Worm (Caenorhabditis elegans): Measurements from ENCODE around the gene gpa-2.

ce11 chrV:8358702-8359101 is 12.1 kb upstream of the gpa-2 start:
- TF ChIP-seq madf-3 (GFP tag; IDR thresholded peaks at IDR 0.05) (no peak), nhr-120 (GFP tag; IDR thresholded peaks at IDR 0.05) (no peak), snpc-4 (GFP tag; optimal IDR thresholded peaks at IDR 0.05) (no peak), snpc-4 (tag; optimal IDR thresholded peaks at IDR 0.05) (no peak), ama-1 (optimal IDR thresholded peaks at IDR 0.05) (no peak), ama-1 (GFP tag; optimal IDR thresholded peaks at IDR 0.05) (no peak), chd-7 (tag; optimal IDR thresholded peaks at IDR 0.05) (no peak), B0336.3 (GFP tag; IDR thresholded peaks at IDR 0.05) (no peak), unc-130 (GFP tag; optimal IDR thresholded peaks at IDR 0.05) (no peak), Y95B8A.8 (GFP tag; IDR thresholded peaks at IDR 0.05) (no peak), egl-18 (GFP tag; IDR thresholded peaks at IDR 0.05) (no peak), F23B12.7 (tag; optimal IDR thresholded peaks at IDR 0.05; ENCODE audit: insufficient read depth) (no peak), rcor-1 (GFP tag; IDR thresholded peaks at IDR 0.05) (no peak), sdz-38 (tag; optimal IDR thresholded peaks at IDR 0.05) (no peak), unc-62 (GFP tag; optimal IDR thresholded peaks at IDR 0.05) (no peak), mcd-1 (GFP tag; IDR thresholded peaks at IDR 0.05) (no peak)

Data from whole organism, young adult.